Worm (Caenorhabditis elegans): ENCODE measurements around the gene sir-2.1.
A peak's percentile ranks its signal among the peaks of the same experiment; 100 is the strongest.
"Not testable (repeated sequence)": the region's sequence is repeated elsewhere in the genome, so short reads cannot be mapped to it uniquely, and the experiment has no call there.

sir-2.1 gene

DNA sequence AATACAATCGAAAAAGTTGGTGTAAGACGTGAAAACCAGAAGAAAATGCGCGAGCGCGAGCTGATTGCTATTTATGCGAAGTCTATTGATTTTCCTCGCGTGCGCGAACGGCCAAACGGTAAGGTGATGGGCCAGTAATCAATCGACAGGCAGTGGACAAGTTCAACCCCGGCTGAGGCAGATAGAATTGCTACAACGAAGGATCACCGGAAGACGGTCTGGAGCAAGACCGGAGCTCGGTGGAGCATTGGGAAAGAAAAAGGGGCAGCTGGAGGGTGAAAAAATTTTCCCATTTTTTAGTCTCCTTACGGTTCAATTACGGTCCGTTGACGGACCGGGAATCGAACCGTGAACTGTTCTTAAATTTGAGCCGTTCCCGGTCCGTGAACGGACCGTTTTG lies 42.7 kb downstream of the sir-2.1 start:
- 0 out of 2 replicates have a peak, but pooled peaks have one; percentile 32 for TF ChIP-seq tbx-11 (GFP tag; IDR thresholded peaks at IDR 0.05)

- not testable (repeated sequence) for TF ChIP-seq F13C5.2 (tag; optimal IDR thresholded peaks at IDR 0.05); ama-1 (optimal IDR thresholded peaks at IDR 0.05); B0310.2 (tag; optimal IDR thresholded peaks at IDR 0.05)
Measured at ce11 chrIV:10322650-10323049, 43.4 kb downstream of the sir-2.1 start, which contains the start of gene R09E10.1. Gene R09E10.1, minus strand, starts transcription at chrIV:10322750.

- TF ChIP-seq hmbx-1 (tag; optimal IDR thresholded peaks at IDR 0.05): no peak
Measured at ce11 chrIV:10318199-10318598, 47.8 kb downstream of the sir-2.1 start, which contains the start of gene R09E10.2. Gene R09E10.2, minus strand, starts transcription at chrIV:10318299.

DNA sequence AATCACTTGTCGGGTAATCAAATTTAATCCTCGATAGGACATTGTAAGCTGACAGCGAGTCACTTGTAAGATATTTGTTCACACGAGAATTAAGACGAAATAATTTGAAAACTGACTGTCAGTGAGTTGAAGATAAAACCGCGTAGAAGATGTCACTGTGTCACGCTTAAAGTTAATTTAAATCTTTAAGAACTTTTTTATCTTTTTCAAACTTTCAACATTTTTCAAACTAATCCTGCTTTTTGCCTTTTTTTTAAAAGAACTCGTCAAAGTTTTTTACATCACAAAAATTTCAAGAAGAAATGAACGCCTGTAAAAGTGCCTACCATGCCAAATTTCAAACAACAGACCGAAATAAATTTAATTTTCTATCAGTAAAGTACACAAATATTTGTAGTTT lies 52.5 kb downstream of the sir-2.1 start, which contains the start of gene acs-18:
acs-18 (minus strand) TSS at position 101 of the 400 bp plus-strand sequence.
- TF ChIP-seq scrt-1 (GFP tag; IDR thresholded peaks at IDR 0.05) (no peak), B0310.2 (tag; optimal IDR thresholded peaks at IDR 0.05) (no peak), sea-1 (GFP tag; conservative IDR thresholded peaks at IDR 0.05) (no peak), tra-4 (tag; optimal IDR thresholded peaks at IDR 0.05) (no peak), hmbx-1 (tag; optimal IDR thresholded peaks at IDR 0.05) (no peak), F13C5.2 (tag; optimal IDR thresholded peaks at IDR 0.05) (no peak), ets-7 (tag; optimal IDR thresholded peaks at IDR 0.05) (no peak), tbx-37 (GFP tag; conservative IDR thresholded peaks at IDR 0.05) (no peak), hmg-4 (GFP tag; optimal IDR thresholded peaks at IDR 0.05) (no peak)

Measured in whole organism, early embryonic.